Worm (Caenorhabditis elegans) whole organism, L4 larva: Measurements from ENCODE around the gene str-262.

Source experiments
- F26F4.8 ChIP-seq: fragments of 200-800 bp; sonication (Bioruptor generic); conservative IDR thresholded peaks from 2 replicates; pipeline ENCODE4 v1.3.6; 2022; ENCODE audit warnings: missing genetic modification characterization, missing compliant biosample characterization
- F37D6.2 ChIP-seq: sonication (generic microtip); optimal IDR thresholded peaks from 2 replicates; lab custom pipeline; 2016; ENCODE audit warnings: mild to moderate bottlenecking, missing genetic modification characterization, missing compliant biosample characterization
- R02D3.7 ChIP-seq: fragments of 150-350 bp; sonication (generic microtip); optimal IDR thresholded peaks from 3 replicates; lab custom pipeline; 2014; ENCODE audit warnings: missing biosample characterization, missing genetic modification characterization
- T26A8.4 ChIP-seq: fragments of 200-800 bp; sonication (Bioruptor generic); IDR thresholded peaks from 2 replicates; pipeline ENCODE4 v1.3.6; 2022; ENCODE audit warnings: missing genetic modification characterization, missing compliant biosample characterization
- Y75B8A.6 ChIP-seq: fragments of 200-800 bp; sonication (Bioruptor generic); IDR thresholded peaks from 2 replicates; pipeline ENCODE4 v1.3.6; 2022; ENCODE audit warnings: missing genetic modification reagents, missing genetic modification characterization, missing compliant biosample characterization
- aly-2 ChIP-seq: sonication (generic microtip); optimal IDR thresholded peaks from 2 replicates; lab custom pipeline; 2018; ENCODE audit warnings: missing biosample characterization, missing genetic modification characterization
- ceh-20 ChIP-seq: fragments of 200-800 bp; sonication (Bioruptor generic); IDR thresholded peaks from 2 replicates; pipeline ENCODE4 v1.3.6; 2022; ENCODE audit warnings: missing genetic modification reagents, missing genetic modification characterization, missing compliant biosample characterization
- ceh-32 ChIP-seq: sonication (generic microtip); optimal IDR thresholded peaks from 2 replicates; lab custom pipeline; 2016; ENCODE audit warnings: mild to moderate bottlenecking, missing genetic modification characterization, missing compliant biosample characterization; ENCODE audit not compliant: poor library complexity
- ceh-44 ChIP-seq: fragments of 200-800 bp; sonication (Bioruptor generic); IDR thresholded peaks from 2 replicates; pipeline ENCODE4 v1.3.6; 2022; ENCODE audit warnings: missing genetic modification reagents, missing genetic modification characterization, missing compliant biosample characterization
- ceh-82 ChIP-seq: sonication (generic microtip); optimal IDR thresholded peaks from 2 replicates; lab custom pipeline; 2017; ENCODE audit warnings: missing biosample characterization, missing genetic modification characterization
- ces-1 ChIP-seq: fragments of 150-350 bp; sonication (generic microtip); optimal IDR thresholded peaks from 4 replicates; lab custom pipeline; 2014; ENCODE audit warnings: missing biosample characterization, missing genetic modification reagents, missing genetic modification characterization
- ctbp-1 ChIP-seq: fragments of 200-800 bp; sonication (Bioruptor generic); IDR thresholded peaks from 2 replicates; pipeline ENCODE4 v1.3.6; 2022; ENCODE audit warnings: missing genetic modification reagents, missing genetic modification characterization, missing compliant biosample characterization
- daf-8 ChIP-seq: fragments of 200-800 bp; sonication (Bioruptor generic); IDR thresholded peaks from 2 replicates; pipeline ENCODE4 v1.3.6; 2022; ENCODE audit warnings: missing genetic modification characterization, missing compliant biosample characterization
- dmd-8 ChIP-seq: fragments of 200-800 bp; sonication (Bioruptor generic); IDR thresholded peaks from 2 replicates; pipeline ENCODE4 v1.3.6; 2022; ENCODE audit warnings: missing genetic modification characterization, missing compliant biosample characterization
- duxl-1 ChIP-seq: sonication (generic microtip); optimal IDR thresholded peaks from 2 replicates; lab custom pipeline; 2016; ENCODE audit warnings: mild to moderate bottlenecking, missing genetic modification characterization, moderate library complexity, missing compliant biosample characterization; ENCODE audit not compliant: poor library complexity
- egl-27 ChIP-seq: sonication (generic microtip); optimal IDR thresholded peaks from 3 replicates; lab custom pipeline; 2017; ENCODE audit warnings: missing biosample characterization, missing genetic modification reagents, missing genetic modification characterization
- egl-43 ChIP-seq: fragments of 200-800 bp; sonication (Bioruptor generic); IDR thresholded peaks from 2 replicates; pipeline ENCODE4 v1.3.6; 2022; ENCODE audit warnings: missing genetic modification reagents, missing genetic modification characterization, missing compliant biosample characterization
- fkh-10 ChIP-seq: fragments of 150-350 bp; optimal IDR thresholded peaks from 2 replicates; lab custom pipeline; 2014; ENCODE audit warnings: missing biosample characterization, missing genetic modification reagents, missing genetic modification characterization
- fos-1 ChIP-seq: fragments of 150-350 bp; optimal IDR thresholded peaks from 2 replicates; lab custom pipeline; 2014; ENCODE audit warnings: missing biosample characterization, missing genetic modification characterization
- hlh-11 ChIP-seq: fragments of 200-800 bp; sonication (Bioruptor generic); optimal IDR thresholded peaks from 2 replicates; lab custom pipeline; 2018; ENCODE audit warnings: mild to moderate bottlenecking, missing genetic modification characterization, missing compliant biosample characterization
- hlh-30 ChIP-seq: sonication (generic microtip); optimal IDR thresholded peaks from 2 replicates; lab custom pipeline; 2017; ENCODE audit warnings: antibody characterized with exemption, mild to moderate bottlenecking, missing genetic modification characterization, missing compliant biosample characterization; ENCODE audit not compliant: insufficient read depth
- jun-1 ChIP-seq: fragments of 150-350 bp; optimal IDR thresholded peaks from 2 replicates; lab custom pipeline; 2014; ENCODE audit warnings: missing biosample characterization, missing genetic modification reagents, missing genetic modification characterization
- lin-1 ChIP-seq: fragments of 200-800 bp; sonication (Bioruptor generic); IDR thresholded peaks from 2 replicates; pipeline ENCODE4 v1.3.6; 2022; ENCODE audit warnings: missing genetic modification reagents, missing genetic modification characterization, missing compliant biosample characterization
- lin-15B ChIP-seq: fragments of 150-350 bp; sonication (generic microtip); optimal IDR thresholded peaks from 3 replicates; lab custom pipeline; 2014; ENCODE audit warnings: missing biosample characterization, missing genetic modification characterization
- lin-29 ChIP-seq: fragments of 200-800 bp; sonication (Bioruptor generic); IDR thresholded peaks from 2 replicates; pipeline ENCODE4 v1.3.6; 2022; ENCODE audit warnings: missing genetic modification reagents, missing genetic modification characterization, missing compliant biosample characterization
- lin-38 ChIP-seq: fragments of 200-800 bp; sonication (Bioruptor generic); IDR thresholded peaks from 2 replicates; pipeline ENCODE4 v1.3.6; 2022; ENCODE audit warnings: missing genetic modification reagents, missing genetic modification characterization, missing compliant biosample characterization
- lsy-2 ChIP-seq, 2 experiments: fragments of 150-350 bp in 1 of 2; sonication (generic microtip) in 1 of 2; optimal IDR thresholded peaks; 2 replicates each; lab custom pipeline; 2014 to 2017; ENCODE audit warnings: missing biosample characterization in 2 of 2, missing genetic modification characterization in 2 of 2
- madf-9 ChIP-seq: fragments of 200-800 bp; sonication (Bioruptor generic); conservative IDR thresholded peaks from 2 replicates; pipeline ENCODE4 v1.3.6; 2022; ENCODE audit warnings: missing genetic modification reagents, missing genetic modification characterization, missing compliant biosample characterization
- mdl-1 ChIP-seq, 2 experiments: fragments of 150-350 bp in 1 of 2; sonication (generic microtip) in 1 of 2; optimal IDR thresholded peaks; 2 replicates each; lab custom pipeline; 2014 to 2017; ENCODE audit warnings: missing biosample characterization in 2 of 2, missing genetic modification characterization in 2 of 2
- mdt-29 ChIP-seq: fragments of 200-800 bp; sonication (Bioruptor generic); IDR thresholded peaks from 2 replicates; pipeline ENCODE4 v1.3.6; 2022; ENCODE audit warnings: missing genetic modification reagents, missing genetic modification characterization, missing compliant biosample characterization
- mes-2 ChIP-seq: sonication (generic microtip); optimal IDR thresholded peaks from 2 replicates; lab custom pipeline; 2016; ENCODE audit warnings: missing genotype, mild to moderate bottlenecking, missing genetic modification characterization, missing compliant biosample characterization; ENCODE audit not compliant: poor library complexity, severe bottlenecking
- nhr-102 ChIP-seq: sonication (generic microtip); optimal IDR thresholded peaks from 2 replicates; lab custom pipeline; 2016; ENCODE audit warnings: mild to moderate bottlenecking, missing genetic modification characterization, moderate library complexity, missing compliant biosample characterization
- nhr-28 ChIP-seq: fragments of 150-350 bp; optimal IDR thresholded peaks from 2 replicates; lab custom pipeline; 2014; ENCODE audit warnings: missing biosample characterization, missing genetic modification characterization
- nhr-42 ChIP-seq: fragments of 200-800 bp; sonication (Bioruptor generic); IDR thresholded peaks from 2 replicates; pipeline ENCODE4 v1.3.6; 2022; ENCODE audit warnings: missing genetic modification characterization, missing compliant biosample characterization
- php-3 ChIP-seq: fragments of 200-800 bp; sonication (Bioruptor generic); IDR thresholded peaks from 2 replicates; pipeline ENCODE4 v1.3.6; 2022; ENCODE audit warnings: missing genetic modification reagents, missing genetic modification characterization, missing compliant biosample characterization
- pqm-1 ChIP-seq: sonication (generic microtip); optimal IDR thresholded peaks from 2 replicates; lab custom pipeline; 2017; ENCODE audit warnings: missing biosample characterization, missing genetic modification characterization
- saeg-2 ChIP-seq: fragments of 200-800 bp; sonication (Bioruptor generic); IDR thresholded peaks from 2 replicates; pipeline ENCODE4 v1.3.6; 2022; ENCODE audit warnings: missing genetic modification reagents, missing genetic modification characterization, missing compliant biosample characterization
- snpc-4 ChIP-seq: fragments of 150-350 bp; optimal IDR thresholded peaks from 2 replicates; lab custom pipeline; 2014; ENCODE audit warnings: missing biosample characterization, missing genetic modification characterization
- tra-1 ChIP-seq: fragments of 200-800 bp; sonication (Bioruptor generic); IDR thresholded peaks from 2 replicates; pipeline ENCODE4 v1.3.6; 2022; ENCODE audit warnings: missing genetic modification reagents, missing genetic modification characterization, missing compliant biosample characterization
- unc-130 ChIP-seq: sonication (generic microtip); optimal IDR thresholded peaks from 2 replicates; lab custom pipeline; 2016; ENCODE audit warnings: missing genetic modification reagents, missing genetic modification characterization, missing compliant biosample characterization
- unc-62 ChIP-seq, 3 experiments: fragments of 150-350 bp in 1 of 3; sonication (generic microtip); optimal IDR thresholded peaks in 2 of 3; peaks in 1 of 3; 1 replicate in 1 of 3; 2 replicates in 2 of 3; lab custom pipeline; 2014 to 2017; ENCODE audit warnings: missing biosample characterization in 3 of 3, missing genetic modification characterization in 3 of 3, missing genetic modification reagents in 3 of 3, missing genotype in 1 of 3
- vab-7 ChIP-seq: fragments of 200-800 bp; sonication (Bioruptor generic); IDR thresholded peaks from 2 replicates; pipeline ENCODE4 v1.3.6; 2022; ENCODE audit warnings: missing genetic modification reagents, missing genetic modification characterization, missing compliant biosample characterization
- zag-1 ChIP-seq: fragments of 150-350 bp; optimal IDR thresholded peaks from 2 replicates; lab custom pipeline; 2014; ENCODE audit warnings: missing biosample characterization, missing genetic modification characterization
- zfp-2 ChIP-seq: sonication (generic microtip); optimal IDR thresholded peaks from 2 replicates; lab custom pipeline; 2016; ENCODE audit warnings: mild to moderate bottlenecking, missing genetic modification characterization, missing compliant biosample characterization
- ztf-11 ChIP-seq: fragments of 150-350 bp; optimal IDR thresholded peaks from 2 replicates; lab custom pipeline; 2014; ENCODE audit warnings: missing biosample characterization, missing genetic modification characterization

str-262 gene

DNA sequence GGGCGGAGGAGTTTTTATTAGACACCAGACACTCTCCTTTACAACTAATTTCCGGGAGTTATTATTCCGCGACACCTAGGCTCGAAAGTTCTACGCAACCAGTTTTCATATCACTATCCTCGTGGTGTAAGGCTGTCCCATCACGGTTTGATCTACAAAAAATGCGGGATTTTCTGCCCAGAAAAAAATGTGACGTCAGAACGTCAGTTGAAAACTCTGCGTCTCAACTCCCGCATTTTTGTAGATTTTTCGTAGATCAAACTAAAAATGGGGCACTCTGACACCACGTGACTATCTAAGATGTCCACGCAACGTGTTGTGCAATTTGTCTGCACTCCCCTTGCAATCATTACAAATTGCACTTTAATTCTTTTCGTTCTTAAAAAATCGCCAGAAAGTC is 12.2 kb upstream of the str-262 start, which contains the start of gene str-238:
str-238 (plus strand) TSS at position 301 of the 400 bp plus-strand sequence.
- no peak for TF ChIP-seq hlh-30 (tag; lab: Kevin White, UChicago)
- no peak for TF ChIP-seq duxl-1 (tag; lab: Kevin White, UChicago)
- TF ChIP-seq jun-1 (tag; lab: Kevin White, UChicago) = no peak
- TF ChIP-seq fkh-10 (GFP tag; lab: Kevin White, UChicago) = no peak
- no peak for TF ChIP-seq T26A8.4 (GFP tag; lab: Robert Waterston, UW)
- TF ChIP-seq ctbp-1 = no peak
- no peak for TF ChIP-seq lin-29
- no peak for TF ChIP-seq lin-15B
- TF ChIP-seq dmd-8 (GFP tag; lab: Robert Waterston, UW) = no peak
- no peak for TF ChIP-seq lin-1 (GFP tag; lab: Robert Waterston, UW)
- no peak for TF ChIP-seq lsy-2 (tag; optimal IDR thresholded peaks at IDR 0.05; lab: Kevin White, UChicago)
- no peak for TF ChIP-seq mdl-1 (tag; optimal IDR thresholded peaks at IDR 0.05; lab: Kevin White, UChicago)
- no peak for TF ChIP-seq zag-1 (tag; lab: Kevin White, UChicago)
- no peak for TF ChIP-seq hlh-11 (tag; lab: Kevin White, UChicago)
- TF ChIP-seq F26F4.8 = no peak
- TF ChIP-seq saeg-2 (GFP tag; lab: Robert Waterston, UW) = no peak

DNA sequence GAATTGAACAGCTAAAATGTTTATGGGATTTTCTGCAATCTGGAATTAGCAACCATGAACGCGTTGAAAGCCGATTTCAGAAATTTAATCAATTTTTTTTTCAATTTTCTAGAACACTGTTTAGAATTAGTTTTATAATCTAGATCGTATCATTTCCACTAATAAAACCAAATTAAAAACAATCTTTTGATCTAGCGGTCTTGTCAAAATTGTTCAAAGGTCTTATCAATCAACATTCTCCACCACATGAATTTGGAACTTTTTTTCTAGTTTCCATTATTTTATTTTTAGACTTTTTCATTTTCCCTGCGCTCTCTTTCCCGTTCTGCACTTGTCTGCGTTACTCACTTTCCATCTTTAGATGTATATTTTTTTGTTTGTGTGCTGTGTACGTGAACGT is 9.8 kb upstream of the str-262 start, which contains the start of gene srp-2:
srp-2 (plus strand) TSS at position 301 of the 400 bp plus-strand sequence.
- TF ChIP-seq lin-29 (no peak), ceh-32 (tag; lab: Kevin White, UChicago) (no peak)

DNA sequence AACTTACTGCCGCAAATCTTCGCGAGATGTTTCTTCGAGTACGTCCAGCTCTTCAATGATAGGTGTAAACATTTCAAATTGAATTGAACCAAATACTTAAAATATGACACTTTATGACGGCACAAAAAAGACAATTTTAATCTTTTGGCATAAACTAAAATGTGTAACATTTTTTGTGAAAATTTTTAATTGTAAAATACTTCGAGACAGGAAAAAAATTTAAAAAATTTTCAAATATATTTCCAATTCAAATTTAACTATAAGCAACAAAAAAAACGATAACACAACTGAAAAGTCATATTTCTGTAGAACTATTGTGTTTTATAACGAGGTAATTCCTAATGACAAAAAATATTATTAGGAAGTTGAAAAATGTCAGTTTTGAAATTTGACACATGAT is 9.3 kb upstream of the str-262 start, which contains the start of gene C05E4.12:
C05E4.12 (minus strand) TSS at position 101 of the 400 bp plus-strand sequence.
- TF ChIP-seq unc-130 (GFP tag; lab: Kevin White, UChicago) (no peak), ceh-44 (GFP tag; lab: Robert Waterston, UW) (no peak)

DNA sequence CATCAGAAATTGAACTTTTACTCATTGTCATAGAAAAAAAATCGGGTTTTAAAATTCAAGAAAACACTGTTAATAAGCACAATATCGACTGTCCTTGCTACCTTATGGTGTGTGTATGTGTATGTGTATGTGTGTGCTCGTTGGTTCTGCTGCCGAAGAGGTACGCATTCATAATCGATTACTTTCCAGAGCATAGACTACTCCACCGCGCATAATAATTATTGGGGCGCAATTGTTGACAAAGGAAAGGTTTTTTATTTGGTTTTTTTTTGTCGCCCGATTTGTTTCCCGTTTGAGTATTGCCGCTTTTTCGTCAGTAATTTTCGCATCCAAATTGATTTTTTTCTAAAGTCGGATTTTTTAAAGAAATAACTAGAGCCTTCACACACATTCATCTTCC is 8.7 kb upstream of the str-262 start, which contains the start of gene C05E4.15:
C05E4.15 (minus strand) TSS at position 101 of the 400 bp plus-strand sequence.
- no peak for TF ChIP-seq php-3
- TF ChIP-seq F37D6.2 (tag; lab: Kevin White, UChicago) = no peak
- TF ChIP-seq Y75B8A.6 (GFP tag; lab: Robert Waterston, UW) = no peak
- no peak for TF ChIP-seq lin-38
- TF ChIP-seq mes-2 = no peak
- no peak for TF ChIP-seq vab-7
- no peak for TF ChIP-seq R02D3.7 (tag; lab: Kevin White, UChicago)
- no peak for TF ChIP-seq lin-15B
- no peak for TF ChIP-seq aly-2 (tag; lab: Kevin White, UChicago)
- no peak for TF ChIP-seq ztf-11 (tag; lab: Kevin White, UChicago)
- TF ChIP-seq egl-43 (GFP tag; lab: Robert Waterston, UW) = no peak
- TF ChIP-seq T26A8.4 (GFP tag; lab: Robert Waterston, UW) = no peak
- no peak for TF ChIP-seq egl-27 (tag; lab: Kevin White, UChicago)
- TF ChIP-seq daf-8 (GFP tag; lab: Robert Waterston, UW) = no peak
- no peak for TF ChIP-seq ces-1 (GFP tag; lab: Kevin White, UChicago)

DNA sequence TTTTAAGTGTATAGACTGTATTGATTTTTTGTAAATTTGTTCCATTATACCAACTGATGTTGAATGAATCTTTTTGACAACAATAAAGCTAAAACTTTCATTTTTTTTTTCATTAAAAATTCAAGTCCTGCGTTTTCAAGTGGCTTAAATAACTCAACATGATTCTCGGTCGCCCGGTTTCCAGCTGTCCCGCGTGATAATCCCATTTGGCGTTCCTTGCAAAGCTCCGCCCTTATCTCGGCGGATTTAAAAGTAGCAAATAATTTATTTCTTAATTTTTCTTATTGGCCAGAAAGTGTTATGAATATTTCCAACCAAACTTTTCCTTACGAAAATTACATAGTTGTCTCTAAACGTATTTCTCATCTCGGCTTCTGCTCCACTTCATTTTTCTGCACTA is 3.6 kb upstream of the str-262 start, which contains the start of gene str-20:
str-20 (plus strand) TSS at position 301 of the 400 bp plus-strand sequence.
- no peak for TF ChIP-seq ces-1 (GFP tag; lab: Kevin White, UChicago)
- no peak for TF ChIP-seq lin-1 (GFP tag; lab: Robert Waterston, UW)
- no peak for TF ChIP-seq nhr-28
- TF ChIP-seq madf-9 (GFP tag; lab: Robert Waterston, UW) = no peak
- TF ChIP-seq mdt-29 (GFP tag; lab: Robert Waterston, UW) = no peak
- no peak for TF ChIP-seq ceh-82 (tag; lab: Kevin White, UChicago)
- no peak for TF ChIP-seq T26A8.4 (GFP tag; lab: Robert Waterston, UW)
- TF ChIP-seq tra-1 (GFP tag; lab: Robert Waterston, UW) = no peak
- TF ChIP-seq unc-62 (GFP tag; optimal IDR thresholded peaks at IDR 0.05 in 1 of 2; lab: Kevin White, UChicago) = no peak
- TF ChIP-seq unc-62 (tag; optimal IDR thresholded peaks at IDR 0.05; lab: Kevin White, UChicago) = no peak
- TF ChIP-seq fos-1 (tag; lab: Kevin White, UChicago) = no peak
- TF ChIP-seq ceh-20 (GFP tag; lab: Robert Waterston, UW) = no peak
- TF ChIP-seq pqm-1 (tag; lab: Kevin White, UChicago) = no peak
- no peak for TF ChIP-seq snpc-4
- TF ChIP-seq nhr-102 (tag; lab: Kevin White, UChicago) = no peak
- no peak for TF ChIP-seq nhr-42 (GFP tag; lab: Robert Waterston, UW)
- no peak for TF ChIP-seq zfp-2 (tag; lab: Kevin White, UChicago)
